Fruit fly (Drosophila melanogaster) S2 (cell line): Measurements from ENCODE around the gene Dnaaf6.

Experiments
- CG8478 ChIP-seq: fragments of >200 bp; optimal IDR thresholded peaks from 2 replicates; lab custom pipeline; 2018
- CTCF ChIP-seq, 2 experiments: fragments of >200 bp; optimal IDR thresholded peaks; 2 replicates each; lab custom pipeline; 2018

DNA sequence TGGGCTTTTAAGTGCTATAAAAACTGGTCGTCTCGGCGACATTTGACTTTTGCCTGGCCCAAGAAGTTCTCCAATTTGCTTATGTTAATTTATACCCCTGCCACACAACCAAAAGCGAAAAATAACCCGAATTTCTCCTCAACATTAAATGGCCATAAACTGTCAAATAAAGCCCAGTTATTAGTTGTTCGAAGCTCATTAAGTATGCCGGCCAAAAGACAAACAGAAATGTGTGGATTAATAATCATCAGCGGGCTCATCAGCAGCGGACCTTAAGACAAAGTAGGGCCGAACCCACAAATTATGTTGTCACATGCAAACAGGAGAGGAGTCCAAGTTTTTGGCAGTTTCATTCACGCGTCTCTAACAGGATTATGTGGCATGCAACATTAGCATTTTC, 29.4 kb upstream of the Dnaaf6 start:
- TF ChIP-seq CG8478 (lab: Kevin White, UChicago) (no peak), CTCF (optimal IDR thresholded peaks at IDR 0.05; lab: Kevin White, UChicago) (no peak)
